Worm (Caenorhabditis elegans) whole organism, L4/young adult: Measurements from ENCODE around the gene adh-1.

Experiments used
- W03F9.2 ChIP-seq: fragments of 150-350 bp; optimal IDR thresholded peaks from 2 replicates; lab custom pipeline; 2014; ENCODE audit warnings: missing biosample characterization, missing genetic modification characterization
- him-1 ChIP-seq: sonication (generic microtip); optimal IDR thresholded peaks from 2 replicates; lab custom pipeline; 2016; ENCODE audit warnings: missing genotype, missing genetic modification reagents, missing genetic modification characterization, missing compliant biosample characterization

DNA sequence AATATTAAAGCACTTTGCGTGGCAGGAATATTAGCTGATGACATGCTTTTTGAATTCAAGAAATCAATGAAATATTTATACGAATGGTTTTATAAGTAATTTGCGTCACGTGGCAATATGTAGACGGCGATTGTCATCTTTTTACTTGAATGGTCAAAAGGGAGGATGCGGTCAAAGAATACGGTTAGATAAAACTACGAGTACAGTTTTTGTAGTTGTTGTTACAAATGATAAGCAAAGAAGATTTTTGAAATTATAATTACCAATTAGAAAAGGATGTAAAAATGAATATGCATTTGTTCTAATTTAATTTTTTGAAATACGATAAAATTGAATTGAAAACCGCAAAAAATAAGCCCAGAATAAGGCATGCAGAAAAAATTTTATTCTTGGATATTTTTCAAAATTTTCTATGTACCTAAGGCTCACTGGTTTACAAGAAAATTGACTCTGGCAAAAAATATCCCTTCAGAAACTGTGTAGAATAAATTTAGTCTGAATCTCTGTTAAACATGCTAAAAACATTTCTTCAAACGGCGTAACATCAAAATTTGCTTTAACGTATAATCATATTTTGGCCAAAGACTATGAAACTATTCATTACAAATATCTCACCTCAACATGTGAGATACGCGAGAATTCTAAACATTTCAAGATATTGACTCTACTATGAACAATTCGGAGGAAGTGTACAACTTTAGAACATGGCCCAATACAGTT lies 3.3 kb downstream of the adh-1 start, which contains the start of the genes sodh-2 and srx-76:
- TF ChIP-seq him-1 (tag; lab: Kevin White, UChicago) (no peak), W03F9.2 (no peak)
